Worm (Caenorhabditis elegans) whole organism, L4/young adult: ENCODE results near the gene col-156.

Experiments
- dao-5 ChIP-seq: sonication (generic microtip); optimal IDR thresholded peaks from 2 replicates; lab custom pipeline; 2016; ENCODE audit warnings: missing genotype, missing genetic modification characterization, moderate library complexity, missing compliant biosample characterization
- him-1 ChIP-seq: sonication (generic microtip); optimal IDR thresholded peaks from 2 replicates; lab custom pipeline; 2016; ENCODE audit warnings: missing genotype, missing genetic modification reagents, missing genetic modification characterization, missing compliant biosample characterization

DNA sequence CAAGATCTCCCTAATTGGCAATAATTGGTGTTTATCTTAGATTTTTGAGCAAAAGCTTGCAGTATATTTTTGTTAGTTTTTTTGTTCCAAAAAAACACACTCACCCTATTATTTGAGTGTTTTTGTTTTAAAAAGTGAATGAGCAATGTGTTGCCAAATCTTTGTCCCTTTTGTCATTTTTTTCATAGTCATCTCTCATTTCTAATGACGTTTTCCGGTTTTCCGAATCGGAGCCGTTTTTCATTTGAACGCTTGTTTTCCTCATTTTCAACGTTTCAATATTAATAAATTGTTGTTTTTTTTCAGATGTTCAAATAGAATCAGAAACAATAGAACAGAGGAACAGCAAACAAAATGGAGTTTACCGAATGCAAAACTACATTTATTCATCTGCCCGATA lies 11.7 kb downstream of the col-156 start, which contains the start of gene dmsr-1:
- no peak for TF ChIP-seq dao-5 (tag; lab: Kevin White, UChicago)
- TF ChIP-seq him-1 (tag; lab: Kevin White, UChicago) = no peak
